Worm (Caenorhabditis elegans): Measurements from ENCODE around the gene K12H4.3.

The K12H4.3 gene

DNA sequence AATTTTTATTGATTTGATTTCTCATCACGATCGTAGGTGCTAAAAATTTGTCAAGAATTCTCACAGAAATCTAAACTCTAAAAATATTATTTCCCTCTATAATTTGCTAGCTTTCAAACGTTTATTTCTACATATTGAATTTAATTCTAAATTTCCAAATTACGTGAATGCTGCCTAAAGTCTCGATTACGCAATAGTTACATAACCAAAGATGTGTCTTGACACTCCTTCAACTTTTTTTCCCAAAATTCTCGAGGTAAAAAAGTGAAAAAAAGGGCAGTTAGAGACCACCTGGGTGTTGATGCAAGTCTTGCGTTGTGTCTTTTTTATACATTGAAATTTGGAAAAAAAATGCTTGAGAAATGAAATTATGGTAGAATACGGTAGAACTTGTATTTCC is 6.0 kb downstream of the K12H4.3 start:
- TF ChIP-seq nhr-20 (tag; optimal IDR thresholded peaks at IDR 0.05) (no peak), jun-1 (tag; optimal IDR thresholded peaks at IDR 0.05) (no peak), ceh-90 (tag; optimal IDR thresholded peaks at IDR 0.05) (no peak), nhr-84 (tag; optimal IDR thresholded peaks at IDR 0.05) (no peak), aly-2 (tag; optimal IDR thresholded peaks at IDR 0.05) (no peak), snpc-4 (tag; optimal IDR thresholded peaks at IDR 0.05) (no peak), swsn-7 (tag; optimal IDR thresholded peaks at IDR 0.05) (no peak), lin-39 (tag; optimal IDR thresholded peaks at IDR 0.05) (no peak), vab-15 (tag; optimal IDR thresholded peaks at IDR 0.05) (no peak), C34B4.2 (tag; optimal IDR thresholded peaks at IDR 0.05) (no peak)

DNA sequence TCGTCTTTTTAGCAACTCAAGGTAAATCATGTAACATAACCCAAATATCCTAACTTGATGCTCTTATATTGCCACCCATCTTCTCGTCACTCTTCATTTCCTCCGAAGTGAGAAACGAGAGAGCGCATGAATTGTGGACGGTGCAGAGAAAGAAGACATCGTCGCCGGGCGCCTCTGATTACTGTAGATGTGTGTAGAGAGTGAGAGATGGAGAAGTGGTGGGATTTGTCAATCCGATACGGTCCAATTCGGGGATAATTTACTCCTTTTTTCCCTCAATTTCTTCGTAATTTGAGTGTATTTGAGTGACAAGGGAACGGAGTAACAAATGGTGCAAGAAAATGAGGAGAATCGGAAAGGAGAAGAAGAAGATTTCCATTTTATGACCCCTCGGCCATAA is 15.3 kb downstream of the K12H4.3 start:
- peak; percentile 8 for TF ChIP-seq blmp-1 (tag; optimal IDR thresholded peaks at IDR 0.05)
- TF ChIP-seq lsy-2 (tag; optimal IDR thresholded peaks at IDR 0.05) = peak in 1 of 2 experiments; percentile 16
- no peak for TF ChIP-seq vab-15 (tag; optimal IDR thresholded peaks at IDR 0.05)

- no peak for TF ChIP-seq egl-27 (tag; optimal IDR thresholded peaks at IDR 0.05)
- no peak for TF ChIP-seq lir-3 (tag; optimal IDR thresholded peaks at IDR 0.05; ENCODE audit: poor library complexity)
- TF ChIP-seq hlh-4 (tag; optimal IDR thresholded peaks at IDR 0.05) = no peak
- TF ChIP-seq skn-1 (tag; optimal IDR thresholded peaks at IDR 0.05) = no peak
- TF ChIP-seq Y116A8C.19 (tag; optimal IDR thresholded peaks at IDR 0.05; ENCODE audit: borderline replicate concordance) = no peak
Observed at ce11 chrIII:8063659-8064058, 17.8 kb downstream of the K12H4.3 start.

DNA sequence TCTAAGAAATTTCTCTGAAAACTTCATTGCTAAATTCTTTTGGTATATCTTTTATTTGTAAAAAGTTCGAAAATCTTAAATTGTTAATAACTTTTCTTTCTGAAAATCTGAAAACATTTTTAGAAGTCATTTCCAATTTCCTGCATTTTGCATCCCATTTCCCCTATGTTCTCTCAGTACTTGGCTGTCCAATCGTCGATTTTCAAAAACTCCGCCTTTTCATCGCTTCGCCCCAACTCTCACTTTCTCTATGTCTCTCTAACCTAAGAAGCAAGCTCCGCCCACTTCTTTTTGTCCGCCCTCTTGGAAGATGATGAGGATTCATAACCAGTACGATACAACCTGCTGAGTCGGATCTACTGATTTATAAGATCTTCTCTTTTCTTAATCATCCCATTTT is 19.3 kb downstream of the K12H4.3 start:
- TF ChIP-seq lsy-2 (tag; optimal IDR thresholded peaks at IDR 0.05) (peak in 1 of 2 experiments; percentile 50), aha-1 (tag; optimal IDR thresholded peaks at IDR 0.05) (no peak), nhr-28 (tag; optimal IDR thresholded peaks at IDR 0.05) (no peak), fos-1 (tag; optimal IDR thresholded peaks at IDR 0.05) (no peak), unc-86 (tag; optimal IDR thresholded peaks at IDR 0.05) (no peak), blmp-1 (tag; optimal IDR thresholded peaks at IDR 0.05) (peak; percentile 65), snu-23 (GFP tag; optimal IDR thresholded peaks at IDR 0.05) (peak; percentile 17), fkh-8 (tag; optimal IDR thresholded peaks at IDR 0.05) (no peak), alr-1 (tag; optimal IDR thresholded peaks at IDR 0.05; ENCODE audit: borderline replicate concordance) (no peak), jun-1 (tag; optimal IDR thresholded peaks at IDR 0.05) (no peak), ztf-4 (tag; optimal IDR thresholded peaks at IDR 0.05) (no peak), nhr-76 (tag; optimal IDR thresholded peaks at IDR 0.05) (no peak), lir-3 (tag; optimal IDR thresholded peaks at IDR 0.05; ENCODE audit: poor library complexity) (no peak), hlh-4 (tag; optimal IDR thresholded peaks at IDR 0.05) (no peak), pqm-1 (tag; optimal IDR thresholded peaks at IDR 0.05) (no peak), unc-62 (GFP tag; optimal IDR thresholded peaks at IDR 0.05) (no peak), ceh-8 (GFP tag; optimal IDR thresholded peaks at IDR 0.05) (no peak)

ce11 chrIII:8066989-8067388 is 21.2 kb downstream of the K12H4.3 start, which contains the start of gene pros-1:
TSS of gene pros-1 (plus strand) at chrIII:8067289.
- TF ChIP-seq fkh-4 (tag; optimal IDR thresholded peaks at IDR 0.05; ENCODE audit: borderline replicate concordance) = no peak
- no peak for TF ChIP-seq nhr-20 (tag; optimal IDR thresholded peaks at IDR 0.05)
- TF ChIP-seq fos-1 (tag; optimal IDR thresholded peaks at IDR 0.05) = no peak
- no peak for TF ChIP-seq nhr-76 (tag; optimal IDR thresholded peaks at IDR 0.05)
- no peak for TF ChIP-seq xbp-1 (tag; optimal IDR thresholded peaks at IDR 0.05)

- TF ChIP-seq mab-9 (GFP tag; IDR thresholded peaks at IDR 0.05) (no peak), fos-1 (tag; optimal IDR thresholded peaks at IDR 0.05) (no peak), ztf-4 (tag; optimal IDR thresholded peaks at IDR 0.05) (no peak), nhr-20 (tag; optimal IDR thresholded peaks at IDR 0.05) (no peak), ceh-82 (tag; optimal IDR thresholded peaks at IDR 0.05) (no peak), ztf-11 (tag; optimal IDR thresholded peaks at IDR 0.05) (no peak), C34B4.2 (tag; optimal IDR thresholded peaks at IDR 0.05) (no peak), pag-3 (tag; optimal IDR thresholded peaks at IDR 0.05; ENCODE audit: borderline replicate concordance, insufficient read depth) (no peak), fkh-10 (GFP tag; optimal IDR thresholded peaks at IDR 0.05) (no peak), Y116A8C.19 (tag; optimal IDR thresholded peaks at IDR 0.05; ENCODE audit: borderline replicate concordance) (no peak), hlh-17 (GFP tag; optimal IDR thresholded peaks at IDR 0.05; ENCODE audit: borderline replicate concordance) (no peak), nhr-84 (tag; optimal IDR thresholded peaks at IDR 0.05) (no peak), snu-23 (GFP tag; optimal IDR thresholded peaks at IDR 0.05) (no peak), lin-39 (tag; optimal IDR thresholded peaks at IDR 0.05) (no peak), ceh-8 (GFP tag; optimal IDR thresholded peaks at IDR 0.05) (no peak), lin-13 (GFP tag; optimal IDR thresholded peaks at IDR 0.05) (no peak), C04F5.9 (tag; optimal IDR thresholded peaks at IDR 0.05) (no peak), unc-62 (GFP tag; optimal IDR thresholded peaks at IDR 0.05) (no peak)
Observed at ce11 chrIII:8067798-8068197, 22.0 kb downstream of the K12H4.3 start.

Measured in whole organism, L1 larva.